Worm (Caenorhabditis elegans) whole organism, L4 larva: ENCODE results near the gene F40F8.12.

Experiments
- F10B5.3 ChIP-seq: sonication (generic microtip); optimal IDR thresholded peaks from 2 replicates; lab custom pipeline; 2016; ENCODE audit warnings: mild to moderate bottlenecking, missing genetic modification characterization, missing compliant biosample characterization
- F37D6.2 ChIP-seq: sonication (generic microtip); optimal IDR thresholded peaks from 2 replicates; lab custom pipeline; 2016; ENCODE audit warnings: mild to moderate bottlenecking, missing genetic modification characterization, missing compliant biosample characterization
- T20F7.1 ChIP-seq: fragments of 200-800 bp; sonication (Bioruptor generic); optimal IDR thresholded peaks from 2 replicates; lab custom pipeline; 2018; ENCODE audit warnings: mild to moderate bottlenecking, missing genetic modification characterization, missing compliant biosample characterization
- ZK337.2 ChIP-seq: fragments of 200-800 bp; sonication (Bioruptor generic); IDR thresholded peaks from 2 replicates; pipeline ENCODE4 v1.3.6; 2022; ENCODE audit warnings: missing genetic modification reagents, missing genetic modification characterization, missing compliant biosample characterization
- ZK546.5 ChIP-seq, 2 experiments: sonication (generic microtip); optimal IDR thresholded peaks; 2 replicates each; lab custom pipeline; 2017; ENCODE audit warnings: missing biosample characterization in 2 of 2, missing genetic modification characterization in 2 of 2
- aha-1 ChIP-seq: fragments of 150-350 bp; peaks from one replicate; lab custom pipeline; 2014; ENCODE audit warnings: missing biosample characterization, missing genetic modification characterization
- arid-1 ChIP-seq: fragments of 200-800 bp; sonication (Bioruptor generic); conservative IDR thresholded peaks from 2 replicates; pipeline ENCODE4 v1.3.6; 2022; ENCODE audit warnings: missing genetic modification reagents, missing genetic modification characterization, missing compliant biosample characterization
- attf-4 ChIP-seq: sonication (generic microtip); optimal IDR thresholded peaks from 3 replicates; lab custom pipeline; 2017; ENCODE audit warnings: missing biosample characterization, missing genetic modification characterization
- ceh-62 ChIP-seq: sonication (generic microtip); optimal IDR thresholded peaks from 2 replicates; lab custom pipeline; 2017; ENCODE audit warnings: missing biosample characterization, missing genetic modification characterization
- ces-1 ChIP-seq: fragments of 150-350 bp; sonication (generic microtip); optimal IDR thresholded peaks from 4 replicates; lab custom pipeline; 2014; ENCODE audit warnings: missing biosample characterization, missing genetic modification reagents, missing genetic modification characterization
- dmd-6 ChIP-seq: fragments of 200-800 bp; sonication (Bioruptor generic); IDR thresholded peaks from 2 replicates; pipeline ENCODE4 v1.3.6; 2022; ENCODE audit warnings: missing genetic modification reagents, missing genetic modification characterization, missing compliant biosample characterization
- dmd-9 ChIP-seq: fragments of 200-800 bp; sonication (Bioruptor generic); IDR thresholded peaks from 2 replicates; pipeline ENCODE4 v1.3.6; 2022; ENCODE audit warnings: missing genetic modification reagents, missing genetic modification characterization, missing compliant biosample characterization
- dpl-1 ChIP-seq: fragments of 150-350 bp; optimal IDR thresholded peaks from 2 replicates; lab custom pipeline; 2014; ENCODE audit warnings: missing biosample characterization, missing genetic modification reagents, missing genetic modification characterization
- egl-43 ChIP-seq: fragments of 200-800 bp; sonication (Bioruptor generic); IDR thresholded peaks from 2 replicates; pipeline ENCODE4 v1.3.6; 2022; ENCODE audit warnings: missing genetic modification reagents, missing genetic modification characterization, missing compliant biosample characterization
- fkh-10 ChIP-seq: fragments of 150-350 bp; optimal IDR thresholded peaks from 2 replicates; lab custom pipeline; 2014; ENCODE audit warnings: missing biosample characterization, missing genetic modification reagents, missing genetic modification characterization
- fos-1 ChIP-seq: fragments of 150-350 bp; optimal IDR thresholded peaks from 2 replicates; lab custom pipeline; 2014; ENCODE audit warnings: missing biosample characterization, missing genetic modification characterization
- gei-8 ChIP-seq: fragments of 200-800 bp; sonication (Bioruptor generic); optimal IDR thresholded peaks from 2 replicates; lab custom pipeline; 2018; ENCODE audit warnings: mild to moderate bottlenecking, missing genetic modification characterization, missing compliant biosample characterization
- hif-1 ChIP-seq, 2 experiments: sonication (generic microtip); optimal IDR thresholded peaks; 2 replicates each; lab custom pipeline; 2016 to 2017; ENCODE audit warnings: missing compliant biosample characterization in 2 of 2, missing genetic modification characterization in 2 of 2, missing genetic modification reagents in 2 of 2, missing genotype in 2 of 2, mild to moderate bottlenecking in 1 of 2
- lin-13 ChIP-seq: fragments of 150-350 bp; optimal IDR thresholded peaks from 2 replicates; lab custom pipeline; 2014; ENCODE audit warnings: missing biosample characterization, missing genetic modification reagents, missing genetic modification characterization
- lir-3 ChIP-seq: sonication (generic microtip); optimal IDR thresholded peaks from 2 replicates; lab custom pipeline; 2016; ENCODE audit warnings: mild to moderate bottlenecking, missing genetic modification characterization, missing compliant biosample characterization
- mdt-29 ChIP-seq: fragments of 200-800 bp; sonication (Bioruptor generic); IDR thresholded peaks from 2 replicates; pipeline ENCODE4 v1.3.6; 2022; ENCODE audit warnings: missing genetic modification reagents, missing genetic modification characterization, missing compliant biosample characterization
- mxl-2 ChIP-seq: fragments of 200-800 bp; sonication (Bioruptor generic); conservative IDR thresholded peaks from 2 replicates; pipeline ENCODE4 v1.3.6; 2022; ENCODE audit warnings: missing genetic modification reagents, missing genetic modification characterization, missing compliant biosample characterization
- nhr-10 ChIP-seq: fragments of 150-350 bp; optimal IDR thresholded peaks from 2 replicates; lab custom pipeline; 2014; ENCODE audit warnings: missing biosample characterization, missing genetic modification characterization
- nhr-28 ChIP-seq: fragments of 150-350 bp; optimal IDR thresholded peaks from 2 replicates; lab custom pipeline; 2014; ENCODE audit warnings: missing biosample characterization, missing genetic modification characterization
- nhr-41 ChIP-seq: fragments of 200-800 bp; sonication (Bioruptor generic); IDR thresholded peaks from 2 replicates; pipeline ENCODE4 v1.3.6; 2022; ENCODE audit warnings: missing genetic modification reagents, missing genetic modification characterization, missing compliant biosample characterization
- nhr-6 ChIP-seq: fragments of 150-350 bp; optimal IDR thresholded peaks from 2 replicates; lab custom pipeline; 2014; ENCODE audit warnings: missing biosample characterization, missing genetic modification characterization
- pha-4 ChIP-seq, 2 experiments: fragments of 150-350 bp in 1 of 2; fragments of 200-800 bp in 1 of 2; sonication (Bioruptor generic) in 1 of 2; IDR thresholded peaks in 1 of 2; optimal IDR thresholded peaks in 1 of 2; 2 replicates each; pipeline versions ENCODE4 v1.3.6 to Lab custom; 2014 to 2022; ENCODE audit warnings: missing genetic modification characterization in 2 of 2, missing genetic modification reagents in 2 of 2, missing biosample characterization in 1 of 2, missing compliant biosample characterization in 1 of 2
- rbr-2 ChIP-seq: sonication (generic microtip); optimal IDR thresholded peaks from 2 replicates; lab custom pipeline; 2016; ENCODE audit warnings: missing genotype, missing genetic modification characterization, missing compliant biosample characterization
- sdz-12 ChIP-seq: fragments of 200-800 bp; sonication (Bioruptor generic); optimal IDR thresholded peaks from 2 replicates; lab custom pipeline; 2018; ENCODE audit warnings: mild to moderate bottlenecking, missing genetic modification characterization, missing compliant biosample characterization
- set-16 ChIP-seq: fragments of 200-800 bp; sonication (Bioruptor generic); IDR thresholded peaks from 2 replicates; pipeline ENCODE4 v1.3.6; 2022; ENCODE audit warnings: missing genetic modification reagents, missing genetic modification characterization, missing compliant biosample characterization
- unc-39 ChIP-seq: sonication (generic microtip); optimal IDR thresholded peaks from 2 replicates; lab custom pipeline; 2017; ENCODE audit warnings: missing biosample characterization, missing genetic modification characterization
- unc-62 ChIP-seq, 3 experiments: fragments of 150-350 bp in 1 of 3; sonication (generic microtip); optimal IDR thresholded peaks in 2 of 3; peaks in 1 of 3; 1 replicate in 1 of 3; 2 replicates in 2 of 3; lab custom pipeline; 2014 to 2017; ENCODE audit warnings: missing biosample characterization in 3 of 3, missing genetic modification characterization in 3 of 3, missing genetic modification reagents in 3 of 3, missing genotype in 1 of 3
- zag-1 ChIP-seq: fragments of 150-350 bp; optimal IDR thresholded peaks from 2 replicates; lab custom pipeline; 2014; ENCODE audit warnings: missing biosample characterization, missing genetic modification characterization
- zip-2 ChIP-seq: fragments of 150-350 bp; optimal IDR thresholded peaks from 2 replicates; lab custom pipeline; 2014; ENCODE audit warnings: missing biosample characterization, missing genetic modification characterization
- ztf-11 ChIP-seq: fragments of 150-350 bp; optimal IDR thresholded peaks from 2 replicates; lab custom pipeline; 2014; ENCODE audit warnings: missing biosample characterization, missing genetic modification characterization

The F40F8.12 gene

DNA sequence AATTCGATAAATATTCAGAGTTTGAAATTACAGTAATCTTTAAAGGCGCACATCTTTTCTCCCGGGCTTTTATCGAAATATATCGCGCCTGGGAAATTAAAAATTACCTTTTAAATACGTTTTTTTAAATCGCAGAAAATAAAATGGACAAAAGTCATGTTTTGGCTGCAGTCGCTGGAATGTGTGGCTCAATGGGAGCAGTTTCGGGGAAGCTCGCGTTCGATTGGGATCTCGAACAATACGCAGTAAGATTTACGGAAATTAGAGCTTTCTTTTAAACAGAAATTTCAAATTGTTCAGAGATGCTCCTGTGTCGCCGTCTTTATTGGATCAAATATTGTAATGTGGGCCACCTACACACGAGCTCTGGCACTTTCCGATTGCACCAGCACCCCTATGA, at the start of gene F40F8.12:
Gene F40F8.12 (plus strand): TSS at position 301 of the 400 bp plus-strand sequence.
- no peak for TF ChIP-seq rbr-2
- TF ChIP-seq ces-1 (GFP tag; lab: Kevin White, UChicago): no peak
- no peak for TF ChIP-seq unc-39 (tag; lab: Kevin White, UChicago)
- TF ChIP-seq fos-1 (tag; lab: Kevin White, UChicago): no peak
- TF ChIP-seq nhr-6: no peak
- no peak for TF ChIP-seq mxl-2 (GFP tag; lab: Robert Waterston, UW)
- TF ChIP-seq ceh-62 (tag; lab: Kevin White, UChicago): no peak
- no peak for TF ChIP-seq gei-8 (GFP tag; lab: Kevin White, UChicago)
- no peak for TF ChIP-seq nhr-10 (tag; lab: Kevin White, UChicago)
- no peak for TF ChIP-seq arid-1 (GFP tag; lab: Robert Waterston, UW)
- no peak for TF ChIP-seq nhr-28 (tag; lab: Kevin White, UChicago)
- TF ChIP-seq sdz-12 (GFP tag; lab: Kevin White, UChicago): no peak
- TF ChIP-seq dmd-6 (GFP tag; lab: Robert Waterston, UW): no peak
- no peak for TF ChIP-seq dmd-9 (GFP tag; lab: Robert Waterston, UW)
- no peak for TF ChIP-seq lin-13 (GFP tag; lab: Kevin White, UChicago)

DNA sequence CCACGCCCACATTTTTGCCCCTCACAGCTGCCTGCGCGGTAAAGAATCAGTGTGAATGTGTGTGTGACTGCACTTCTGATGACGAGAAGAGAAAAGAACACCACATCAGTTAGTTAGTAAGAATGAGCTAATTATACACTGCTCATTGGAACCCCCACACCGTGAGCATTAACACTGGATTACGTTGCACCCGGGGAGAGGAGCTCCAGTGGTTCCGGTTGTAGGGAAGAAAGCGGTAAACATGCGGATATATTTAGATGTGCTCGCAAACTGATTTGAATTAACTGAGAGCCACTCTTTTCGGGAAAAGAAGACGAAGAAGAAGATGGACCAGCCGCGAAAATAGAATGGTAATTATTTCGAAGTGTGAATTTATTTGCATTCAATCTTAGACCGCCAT, 42.8 kb upstream of the F40F8.12 start:
- TF ChIP-seq ZK546.5 (tag; optimal IDR thresholded peaks at IDR 0.05; lab: Kevin White, UChicago) (no peak), F37D6.2 (no peak), hif-1 (tag; optimal IDR thresholded peaks at IDR 0.05; lab: Kevin White, UChicago) (no peak), nhr-41 (GFP tag; lab: Robert Waterston, UW) (no peak), pha-4 (GFP tag; IDR thresholded peaks at IDR 0.05; lab: Robert Waterston, UW) (no peak), pha-4 (tag; optimal IDR thresholded peaks at IDR 0.05; lab: Kevin White, UChicago) (no peak), dmd-9 (GFP tag; lab: Robert Waterston, UW) (no peak), mdt-29 (no peak), zag-1 (tag; lab: Kevin White, UChicago) (no peak), egl-43 (no peak), T20F7.1 (GFP tag; lab: Kevin White, UChicago) (no peak), dmd-6 (GFP tag; lab: Robert Waterston, UW) (no peak)

DNA sequence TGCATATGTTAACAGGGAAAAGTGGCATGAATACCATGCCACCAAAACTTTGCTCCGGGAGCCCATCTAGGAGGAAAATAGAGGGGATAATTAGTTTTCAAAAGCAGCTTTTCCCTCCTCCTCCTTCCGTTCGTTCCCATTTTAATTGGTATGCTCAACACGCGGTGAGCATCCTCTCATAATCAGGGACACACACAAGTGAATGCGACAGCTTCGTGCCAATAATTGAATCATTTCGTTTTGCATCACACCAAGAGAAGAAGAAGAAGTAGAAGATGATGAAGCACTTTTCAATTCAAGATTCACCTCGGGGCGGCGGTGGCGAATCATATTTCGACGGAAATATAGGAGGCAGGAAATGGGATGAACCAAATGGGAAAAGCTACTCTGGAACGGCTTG, 41.5 kb upstream of the F40F8.12 start:
- TF ChIP-seq lir-3 (tag; lab: Kevin White, UChicago) (no peak), aha-1 (tag; lab: Kevin White, UChicago) (peak; percentile 64)

DNA sequence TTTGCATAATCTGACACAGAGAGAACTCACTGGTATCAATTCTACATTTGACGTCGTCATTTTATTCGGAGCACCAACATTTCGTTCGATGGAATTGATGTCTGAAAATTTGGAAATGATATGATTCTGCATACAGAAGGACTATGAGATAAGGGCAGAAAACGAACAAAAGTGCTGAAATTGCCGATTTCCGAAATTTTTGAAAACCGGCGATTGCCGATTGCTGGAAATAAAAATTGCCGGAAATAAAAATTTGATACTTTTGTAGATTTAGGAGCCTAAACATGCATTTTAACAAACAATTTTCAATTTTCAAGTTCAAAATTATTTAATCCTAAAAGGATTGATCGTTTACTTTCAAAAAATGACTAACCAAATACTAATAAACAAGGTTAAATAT, 40.3 kb upstream of the F40F8.12 start, which contains the start of gene unc-53:
Gene unc-53 (minus strand): TSS at position 101 of the 400 bp plus-strand sequence.
- TF ChIP-seq dpl-1 (GFP tag; lab: Kevin White, UChicago): no peak
- no peak for TF ChIP-seq unc-62 (GFP tag; optimal IDR thresholded peaks at IDR 0.05 in 1 of 2; lab: Kevin White, UChicago)
- TF ChIP-seq unc-62 (tag; optimal IDR thresholded peaks at IDR 0.05; lab: Kevin White, UChicago): no peak
- no peak for TF ChIP-seq F10B5.3 (tag; lab: Kevin White, UChicago)
- no peak for TF ChIP-seq zip-2 (tag; lab: Kevin White, UChicago)
- TF ChIP-seq ZK337.2: no peak
- no peak for TF ChIP-seq ztf-11 (tag; lab: Kevin White, UChicago)
- no peak for TF ChIP-seq T20F7.1 (GFP tag; lab: Kevin White, UChicago)
- TF ChIP-seq attf-4: no peak
- no peak for TF ChIP-seq set-16 (GFP tag; lab: Robert Waterston, UW)
- no peak for TF ChIP-seq fkh-10 (GFP tag; lab: Kevin White, UChicago)
- TF ChIP-seq, all 104 proteins: peak for 0
